Worm (Caenorhabditis elegans) whole organism, L4 larva: Measurements from ENCODE around the gene sgcb-1.

Experiments
- T26A8.4 ChIP-seq: fragments of 200-800 bp; sonication (Bioruptor generic); IDR thresholded peaks from 2 replicates; pipeline ENCODE4 v1.3.6; 2022; ENCODE audit warnings: missing genetic modification characterization, missing compliant biosample characterization
- ceh-20 ChIP-seq: fragments of 200-800 bp; sonication (Bioruptor generic); IDR thresholded peaks from 2 replicates; pipeline ENCODE4 v1.3.6; 2022; ENCODE audit warnings: missing genetic modification reagents, missing genetic modification characterization, missing compliant biosample characterization
- ctbp-1 ChIP-seq: fragments of 200-800 bp; sonication (Bioruptor generic); IDR thresholded peaks from 2 replicates; pipeline ENCODE4 v1.3.6; 2022; ENCODE audit warnings: missing genetic modification reagents, missing genetic modification characterization, missing compliant biosample characterization
- egl-27 ChIP-seq: sonication (generic microtip); optimal IDR thresholded peaks from 3 replicates; lab custom pipeline; 2017; ENCODE audit warnings: missing biosample characterization, missing genetic modification reagents, missing genetic modification characterization
- fkh-10 ChIP-seq: fragments of 150-350 bp; optimal IDR thresholded peaks from 2 replicates; lab custom pipeline; 2014; ENCODE audit warnings: missing biosample characterization, missing genetic modification reagents, missing genetic modification characterization
- lin-13 ChIP-seq: fragments of 150-350 bp; optimal IDR thresholded peaks from 2 replicates; lab custom pipeline; 2014; ENCODE audit warnings: missing biosample characterization, missing genetic modification reagents, missing genetic modification characterization
- madf-5 ChIP-seq, 2 experiments: fragments of 200-800 bp; sonication (Bioruptor generic); IDR thresholded peaks; 2 replicates each; pipeline ENCODE4 v1.3.6; 2022; ENCODE audit warnings: missing compliant biosample characterization in 2 of 2, missing genetic modification characterization in 2 of 2
- pha-4 ChIP-seq, 2 experiments: fragments of 150-350 bp in 1 of 2; fragments of 200-800 bp in 1 of 2; sonication (Bioruptor generic) in 1 of 2; IDR thresholded peaks in 1 of 2; optimal IDR thresholded peaks in 1 of 2; 2 replicates each; pipeline versions ENCODE4 v1.3.6 to Lab custom; 2014 to 2022; ENCODE audit warnings: missing genetic modification characterization in 2 of 2, missing genetic modification reagents in 2 of 2, missing biosample characterization in 1 of 2, missing compliant biosample characterization in 1 of 2
- pqm-1 ChIP-seq: sonication (generic microtip); optimal IDR thresholded peaks from 2 replicates; lab custom pipeline; 2017; ENCODE audit warnings: missing biosample characterization, missing genetic modification characterization
- spr-3 ChIP-seq: fragments of 200-800 bp; sonication (Bioruptor generic); optimal IDR thresholded peaks from 2 replicates; lab custom pipeline; 2018; ENCODE audit warnings: mild to moderate bottlenecking, missing genetic modification characterization, missing compliant biosample characterization
- unc-130 ChIP-seq: sonication (generic microtip); optimal IDR thresholded peaks from 2 replicates; lab custom pipeline; 2016; ENCODE audit warnings: missing genetic modification reagents, missing genetic modification characterization, missing compliant biosample characterization
- unc-62 ChIP-seq, 3 experiments: fragments of 150-350 bp in 1 of 3; sonication (generic microtip); optimal IDR thresholded peaks in 2 of 3; peaks in 1 of 3; 1 replicate in 1 of 3; 2 replicates in 2 of 3; lab custom pipeline; 2014 to 2017; ENCODE audit warnings: missing biosample characterization in 3 of 3, missing genetic modification characterization in 3 of 3, missing genetic modification reagents in 3 of 3, missing genotype in 1 of 3
- zfp-2 ChIP-seq: sonication (generic microtip); optimal IDR thresholded peaks from 2 replicates; lab custom pipeline; 2016; ENCODE audit warnings: mild to moderate bottlenecking, missing genetic modification characterization, missing compliant biosample characterization

ce11 chrII:354494-354893 lies 28.4 kb downstream of the sgcb-1 start:
- TF ChIP-seq lin-13 (GFP tag; lab: Kevin White, UChicago) (no peak), egl-27 (tag; lab: Kevin White, UChicago) (no peak), ctbp-1 (GFP tag; lab: Robert Waterston, UW) (no peak), unc-130 (GFP tag; lab: Kevin White, UChicago) (no peak), ceh-20 (GFP tag; lab: Robert Waterston, UW) (no peak), T26A8.4 (GFP tag; lab: Robert Waterston, UW) (no peak), unc-62 (GFP tag; optimal IDR thresholded peaks at IDR 0.05 in 1 of 2; lab: Kevin White, UChicago) (no peak), unc-62 (tag; optimal IDR thresholded peaks at IDR 0.05; lab: Kevin White, UChicago) (no peak), pqm-1 (tag; lab: Kevin White, UChicago) (no peak), zfp-2 (no peak), pha-4 (GFP tag; IDR thresholded peaks at IDR 0.05; lab: Robert Waterston, UW) (no peak), pha-4 (tag; optimal IDR thresholded peaks at IDR 0.05; lab: Kevin White, UChicago) (no peak), madf-5 (GFP tag; IDR thresholded peaks at IDR 0.05; lab: Robert Waterston, UW) (no peak), spr-3 (no peak), fkh-10 (no peak)
